Fruit fly (Drosophila melanogaster) whole organism, embryonic: ENCODE data around the gene gammaTub37C.

Experiments
- Abd-B ChIP-seq: fragments of 200-800 bp; sonication (Bioruptor generic); optimal IDR thresholded peaks from 2 replicates; lab custom pipeline; 2018; ENCODE audit warnings: missing biosample characterization, mild to moderate bottlenecking, missing genetic modification characterization, moderate library complexity
- Antp ChIP-seq: fragments of 200-800 bp; sonication (Bioruptor generic); optimal IDR thresholded peaks from 3 replicates; lab custom pipeline; 2016; ENCODE audit warnings: missing biosample characterization, missing genetic modification characterization
- B-H1 ChIP-seq: fragments of 200-800 bp; sonication (Bioruptor generic); IDR thresholded peaks from 3 replicates; pipeline ENCODE4 v1.3.6; 2022; ENCODE audit warnings: missing biosample characterization, missing genetic modification characterization
- Blimp-1 ChIP-seq: fragments of 200-800 bp; sonication (Bioruptor generic); optimal IDR thresholded peaks from 3 replicates; lab custom pipeline; 2018; ENCODE audit warnings: missing biosample characterization, missing genetic modification characterization, mild to moderate bottlenecking, moderate library complexity, missing genetic modification reagents
- CG10147 ChIP-seq: fragments of 200-800 bp; sonication (Bioruptor generic); optimal IDR thresholded peaks from 2 replicates; lab custom pipeline; 2019; ENCODE audit warnings: missing biosample characterization, mild to moderate bottlenecking, missing genetic modification characterization, moderate library complexity
- CG10565 ChIP-seq: fragments of 200-800 bp; sonication (Bioruptor generic); optimal IDR thresholded peaks from 3 replicates; lab custom pipeline; 2016; ENCODE audit warnings: missing biosample characterization, mild to moderate bottlenecking, missing genetic modification characterization
- CG10654 ChIP-seq: fragments of 200-800 bp; sonication (Bioruptor generic); optimal IDR thresholded peaks from 2 replicates; lab custom pipeline; 2016; ENCODE audit warnings: missing biosample characterization, missing genetic modification characterization
- CG10959 ChIP-seq: fragments of 200-800 bp; sonication (Bioruptor generic); IDR thresholded peaks from 2 replicates; pipeline ENCODE4 v1.3.6; 2022; ENCODE audit warnings: missing biosample characterization, missing genetic modification characterization
- CG10979 ChIP-seq: fragments of 200-800 bp; sonication (Bioruptor generic); optimal IDR thresholded peaks from 2 replicates; lab custom pipeline; 2018; ENCODE audit warnings: missing biosample characterization, mild to moderate bottlenecking, missing genetic modification characterization, moderate library complexity
- CG12744 ChIP-seq: fragments of 200-800 bp; sonication (Bioruptor generic); optimal IDR thresholded peaks from 2 replicates; lab custom pipeline; 2016; ENCODE audit warnings: missing biosample characterization, missing genetic modification characterization
- CG13424 ChIP-seq: fragments of 200-800 bp; sonication (Bioruptor generic); optimal IDR thresholded peaks from 2 replicates; lab custom pipeline; 2019; ENCODE audit warnings: missing biosample characterization, mild to moderate bottlenecking, missing genetic modification characterization, moderate library complexity
- CG14710 ChIP-seq: fragments of 200-800 bp; sonication (Bioruptor generic); optimal IDR thresholded peaks from 3 replicates; lab custom pipeline; 2019; ENCODE audit warnings: missing biosample characterization, mild to moderate bottlenecking, missing genetic modification characterization, moderate library complexity
- CG16813 ChIP-seq: fragments of 200-800 bp; sonication (Bioruptor generic); IDR thresholded peaks from 3 replicates; pipeline ENCODE4 v1.3.6; 2022; ENCODE audit warnings: missing biosample characterization, missing genetic modification characterization; ENCODE audit not compliant: partially characterized antibody
- CG16815 ChIP-seq: fragments of 200-800 bp; sonication (Bioruptor generic); optimal IDR thresholded peaks from 3 replicates; lab custom pipeline; 2017; ENCODE audit warnings: missing biosample characterization, mild to moderate bottlenecking, missing genetic modification characterization
- CG18619 ChIP-seq: fragments of 200-800 bp; sonication (Bioruptor generic); optimal IDR thresholded peaks from 3 replicates; lab custom pipeline; 2017; ENCODE audit warnings: missing biosample characterization, mild to moderate bottlenecking, missing genetic modification characterization
- CG2875 ChIP-seq: fragments of 200-800 bp; sonication (Bioruptor generic); optimal IDR thresholded peaks from 2 replicates; lab custom pipeline; 2017; ENCODE audit warnings: missing biosample characterization, mild to moderate bottlenecking, missing genetic modification characterization, missing genetic modification reagents
- CG32772 ChIP-seq: fragments of 200-800 bp; sonication (Bioruptor generic); IDR thresholded peaks from 2 replicates; pipeline ENCODE4 v1.3.6; 2022; ENCODE audit warnings: missing biosample characterization, missing genetic modification characterization
- CG3281 ChIP-seq: fragments of 200-800 bp; sonication (Bioruptor generic); optimal IDR thresholded peaks from 3 replicates; lab custom pipeline; 2017; ENCODE audit warnings: missing biosample characterization, mild to moderate bottlenecking, missing genetic modification characterization
- CG33213 ChIP-seq: fragments of 200-800 bp; sonication (Bioruptor generic); optimal IDR thresholded peaks from 3 replicates; lab custom pipeline; 2016; ENCODE audit warnings: missing biosample characterization, missing genetic modification characterization
- CG4404 ChIP-seq: fragments of 200-800 bp; sonication (Bioruptor generic); IDR thresholded peaks from 2 replicates; pipeline ENCODE4 v1.3.6; 2022; ENCODE audit warnings: missing biosample characterization, missing genetic modification characterization
- CG4730 ChIP-seq: fragments of 200-800 bp; sonication (Bioruptor generic); IDR thresholded peaks from 2 replicates; pipeline ENCODE4 v1.3.6; 2022; ENCODE audit warnings: missing biosample characterization, missing genetic modification characterization
- CTCF ChIP-seq: fragments of 200-800 bp; sonication (Bioruptor generic); optimal IDR thresholded peaks from 2 replicates; lab custom pipeline; 2017; ENCODE audit warnings: missing biosample characterization, mild to moderate bottlenecking, missing genetic modification characterization, moderate library complexity
- D19B ChIP-seq: fragments of 200-800 bp; sonication (Bioruptor generic); optimal IDR thresholded peaks from 2 replicates; lab custom pipeline; 2017; ENCODE audit warnings: missing biosample characterization, mild to moderate bottlenecking, missing genetic modification characterization
- Gsc ChIP-seq: fragments of 200-800 bp; sonication (Bioruptor generic); IDR thresholded peaks from 2 replicates; pipeline ENCODE4 v1.3.6; 2022; ENCODE audit warnings: missing biosample characterization, missing genetic modification characterization
- Gug ChIP-seq: fragments of 200-800 bp; sonication (Bioruptor generic); IDR thresholded peaks from 4 replicates; pipeline ENCODE4 v1.3.6; 2022; ENCODE audit warnings: missing biosample characterization, missing genetic modification characterization
- Hr39 ChIP-seq: fragments of >200 bp; optimal IDR thresholded peaks from 2 replicates; lab custom pipeline; 2017
- Hsf ChIP-seq: fragments of 200-800 bp; sonication (Bioruptor generic); optimal IDR thresholded peaks from 3 replicates; lab custom pipeline; 2016; ENCODE audit warnings: missing biosample characterization, missing genetic modification characterization
- Nf-YA ChIP-seq: fragments of 200-800 bp; sonication (Bioruptor generic); IDR thresholded peaks from 2 replicates; pipeline ENCODE4 v1.3.6; 2022; ENCODE audit warnings: missing biosample characterization, missing genetic modification characterization
- Nf-YC ChIP-seq: fragments of 200-800 bp; optimal IDR thresholded peaks from 3 replicates; lab custom pipeline; 2019; ENCODE audit warnings: missing biosample characterization, mild to moderate bottlenecking, missing genetic modification characterization, moderate library complexity
- Optix ChIP-seq: fragments of 200-800 bp; sonication (Bioruptor generic); IDR thresholded peaks from 3 replicates; pipeline ENCODE4 v1.3.6; 2022; ENCODE audit warnings: missing biosample characterization, missing genetic modification characterization
- Sry-δ ChIP-seq: fragments of 200-800 bp; sonication (Bioruptor generic); optimal IDR thresholded peaks from 2 replicates; lab custom pipeline; 2016; ENCODE audit warnings: missing biosample characterization, missing genetic modification characterization
- ash1 ChIP-seq: fragments of 200-800 bp; sonication (Bioruptor generic); optimal IDR thresholded peaks from 2 replicates; lab custom pipeline; 2018; ENCODE audit warnings: missing biosample characterization, mild to moderate bottlenecking, missing genetic modification characterization
- cato ChIP-seq: fragments of 200-800 bp; sonication (Bioruptor generic); optimal IDR thresholded peaks from 2 replicates; lab custom pipeline; 2016; ENCODE audit warnings: missing biosample characterization, missing genetic modification characterization, borderline replicate concordance
- chn ChIP-seq: fragments of 200-800 bp; sonication (Bioruptor generic); optimal IDR thresholded peaks from 2 replicates; lab custom pipeline; 2016; ENCODE audit warnings: missing biosample characterization, missing genetic modification characterization
- crol ChIP-seq: fragments of 200-800 bp; sonication (Bioruptor generic); IDR thresholded peaks from 2 replicates; pipeline ENCODE4 v1.3.6; 2022; ENCODE audit warnings: missing biosample characterization, missing genetic modification characterization
- disco-r ChIP-seq: fragments of 200-800 bp; sonication (Bioruptor generic); optimal IDR thresholded peaks from 2 replicates; lab custom pipeline; 2016; ENCODE audit warnings: missing biosample characterization, missing genetic modification characterization
- eyg ChIP-seq: fragments of 200-800 bp; sonication (Bioruptor generic); optimal IDR thresholded peaks from 3 replicates; lab custom pipeline; 2016; ENCODE audit warnings: missing biosample characterization, missing genetic modification characterization
- hth ChIP-seq: fragments of >200 bp; optimal IDR thresholded peaks from 2 replicates; lab custom pipeline; 2017; ENCODE audit warnings: inconsistent platforms
- insv ChIP-seq, 2 experiments: fragments of 200-800 bp; sonication (Bioruptor generic); optimal IDR thresholded peaks; 3 replicates each; lab custom pipeline; 2016 to 2018; ENCODE audit warnings: missing biosample characterization in 2 of 2, missing genetic modification characterization in 2 of 2
- ken ChIP-seq: fragments of 200-800 bp; sonication (Bioruptor generic); IDR thresholded peaks from 3 replicates; pipeline ENCODE4 v1.3.6; 2022; ENCODE audit warnings: missing biosample characterization, missing genetic modification characterization
- lilli ChIP-seq: fragments of 200-800 bp; sonication (Bioruptor generic); optimal IDR thresholded peaks from 3 replicates; lab custom pipeline; 2016; ENCODE audit warnings: missing biosample characterization, missing genetic modification characterization
- mirr ChIP-seq: fragments of 200-800 bp; sonication (Bioruptor generic); optimal IDR thresholded peaks from 3 replicates; lab custom pipeline; 2018; ENCODE audit warnings: missing biosample characterization, mild to moderate bottlenecking, missing genetic modification characterization
- org-1 ChIP-seq: fragments of 200-800 bp; sonication (Bioruptor generic); optimal IDR thresholded peaks from 2 replicates; lab custom pipeline; 2017; ENCODE audit warnings: missing biosample characterization, missing genetic modification characterization
- pros ChIP-seq: fragments of 200-800 bp; sonication (Bioruptor generic); optimal IDR thresholded peaks from 3 replicates; lab custom pipeline; 2019; ENCODE audit warnings: missing biosample characterization, mild to moderate bottlenecking, missing genetic modification characterization, moderate library complexity
- psq ChIP-seq: fragments of 200-800 bp; sonication (Bioruptor generic); optimal IDR thresholded peaks from 2 replicates; lab custom pipeline; 2017; ENCODE audit warnings: missing biosample characterization, missing genetic modification characterization
- scrt ChIP-seq: fragments of 200-800 bp; sonication (Bioruptor generic); optimal IDR thresholded peaks from 2 replicates; lab custom pipeline; 2018; ENCODE audit warnings: missing biosample characterization, mild to moderate bottlenecking, missing genetic modification characterization, moderate library complexity
- sens-2 ChIP-seq: fragments of 200-800 bp; sonication (Bioruptor generic); IDR thresholded peaks from 2 replicates; pipeline ENCODE4 v1.3.6; 2022; ENCODE audit warnings: missing biosample characterization, missing genetic modification characterization
- stc ChIP-seq: fragments of 200-800 bp; sonication (Bioruptor generic); IDR thresholded peaks from 2 replicates; pipeline ENCODE4 v1.3.6; 2022; ENCODE audit warnings: missing biosample characterization, missing genetic modification characterization
- tio ChIP-seq: fragments of 200-800 bp; sonication (Bioruptor generic); optimal IDR thresholded peaks from 2 replicates; lab custom pipeline; 2017; ENCODE audit warnings: missing biosample characterization, missing genetic modification characterization, inconsistent platforms
- trh ChIP-seq: fragments of 200-800 bp; sonication (Bioruptor generic); optimal IDR thresholded peaks from 2 replicates; lab custom pipeline; 2016; ENCODE audit warnings: missing biosample characterization, missing genetic modification characterization

The gammaTub37C gene

dm6 chr2L:19225984-19226914 lies 40.7 kb upstream of the gammaTub37C start (continued):
- TF ChIP-seq hth (lab: Kevin White, UChicago), result no peak
- peak; percentile 91 for TF ChIP-seq CG10979 (tag; lab: Kevin White, UChicago)
- TF ChIP-seq Gsc (GFP tag; lab: Robert Waterston, UW), result peak; percentile 78
- TF ChIP-seq Nf-YA (GFP tag; lab: Robert Waterston, UW), result peak; percentile 47; the same call in 1 of the 2 replicates
- peak; percentile 82 for TF ChIP-seq Hsf (GFP tag; lab: Kevin White, UChicago)
- peak; percentile 74 for TF ChIP-seq CG10654
- peak; percentile 72; the same call in 2 of the 3 replicates for TF ChIP-seq ken
- TF ChIP-seq CG10147, result peak; percentile 38
- TF ChIP-seq CG10959 (GFP tag; lab: Robert Waterston, UW), result peak; percentile 88
- peak; percentile 47 for TF ChIP-seq B-H1 (GFP tag; lab: Robert Waterston, UW)
- TF ChIP-seq Optix (GFP tag; lab: Robert Waterston, UW), result peak; percentile 79
- no peak for TF ChIP-seq CG3281 (GFP tag; lab: Kevin White, UChicago)
- no peak for TF ChIP-seq pros
- peak; percentile 41; the same call in 1 of the 2 replicates for TF ChIP-seq crol (GFP tag; lab: Robert Waterston, UW)
- peak; percentile 66 for TF ChIP-seq org-1 (GFP tag; lab: Kevin White, UChicago)
- peak; percentile 82 for TF ChIP-seq tio (GFP tag; lab: Kevin White, UChicago)
- TF ChIP-seq CTCF, result peak; percentile 22
- peak; percentile 57 for TF ChIP-seq cato (GFP tag; lab: Kevin White, UChicago)
- TF ChIP-seq CG4404 (GFP tag; lab: Robert Waterston, UW), result peak; percentile 87
- TF ChIP-seq CG18619, result peak; percentile 47
- peak; percentile 71 for TF ChIP-seq lilli
- TF ChIP-seq scrt (GFP tag; lab: Kevin White, UChicago), result no peak
- no peak for TF ChIP-seq CG16813 (GFP tag; lab: Robert Waterston, UW)
- TF ChIP-seq Nf-YC (tag; lab: Kevin White, UChicago), result no peak
- TF ChIP-seq CG4730 (GFP tag; lab: Robert Waterston, UW), result peak; percentile 64
- peak; percentile 50 for TF ChIP-seq psq (GFP tag; lab: Kevin White, UChicago)
- no peak for TF ChIP-seq insv (GFP tag; optimal IDR thresholded peaks at IDR 0.05; lab: Kevin White, UChicago)
- peak; percentile 83 for TF ChIP-seq Blimp-1
- peak; percentile 83 for TF ChIP-seq CG32772
- TF ChIP-seq sens-2 (GFP tag; lab: Robert Waterston, UW), result peak; percentile 77
- peak; percentile 66 for TF ChIP-seq stc (GFP tag; lab: Robert Waterston, UW)
- TF ChIP-seq Hr39 (lab: Kevin White, UChicago), result no peak
- peak; percentile 75 for TF ChIP-seq CG13424 (tag; lab: Kevin White, UChicago)
- peak; percentile 80 for TF ChIP-seq D19B (GFP tag; lab: Kevin White, UChicago)
- peak; percentile 44 for TF ChIP-seq Sry-δ (GFP tag; lab: Kevin White, UChicago)
- peak; percentile 84 for TF ChIP-seq CG16815 (GFP tag; lab: Kevin White, UChicago)
- TF ChIP-seq CG14710, result peak; percentile 80
- TF ChIP-seq Gug (GFP tag; lab: Robert Waterston, UW), result peak; percentile 59; the same call in 3 of the 4 replicates
- peak; percentile 55 for TF ChIP-seq CG10565 (GFP tag; lab: Kevin White, UChicago)
- no peak for TF ChIP-seq eyg (GFP tag; lab: Kevin White, UChicago)
- TF ChIP-seq trh (GFP tag; lab: Kevin White, UChicago), result peak; percentile 59
- peak; percentile 50 for TF ChIP-seq disco-r (GFP tag; lab: Kevin White, UChicago)
- no peak for TF ChIP-seq mirr
- no peak for TF ChIP-seq ash1
- peak; percentile 83 for TF ChIP-seq Abd-B (GFP tag; lab: Kevin White, UChicago)
- TF ChIP-seq Antp (GFP tag; lab: Kevin White, UChicago), result peak; percentile 72
- TF ChIP-seq CG12744 (GFP tag; lab: Kevin White, UChicago), result peak; percentile 31
- peak; percentile 66 for TF ChIP-seq CG33213 (GFP tag; lab: Kevin White, UChicago)
- peak; percentile 92 for TF ChIP-seq chn (GFP tag; lab: Kevin White, UChicago)
- TF ChIP-seq CG2875 (GFP tag; lab: Kevin White, UChicago), result peak; percentile 74
